Worm (Caenorhabditis elegans) whole organism, late embryonic: ENCODE data around the gene T20D4.7.

Experiments
- C08G9.2 ChIP-seq: sonication (generic microtip); optimal IDR thresholded peaks from 2 replicates; lab custom pipeline; 2016; ENCODE audit warnings: mild to moderate bottlenecking, missing genetic modification characterization, moderate library complexity, missing compliant biosample characterization
- C38D4.7 ChIP-seq: fragments of 200-800 bp; sonication (Bioruptor generic); optimal IDR thresholded peaks from 2 replicates; lab custom pipeline; 2018; ENCODE audit warnings: mild to moderate bottlenecking, missing genetic modification characterization, moderate library complexity, missing compliant biosample characterization
- F13H6.1 ChIP-seq: sonication (generic microtip); optimal IDR thresholded peaks from 2 replicates; lab custom pipeline; 2016; ENCODE audit warnings: missing genetic modification characterization, missing compliant biosample characterization
- K02D7.2 ChIP-seq: sonication (generic microtip); optimal IDR thresholded peaks from 2 replicates; lab custom pipeline; 2017; ENCODE audit warnings: mild to moderate bottlenecking, missing genetic modification characterization, missing compliant biosample characterization
- K09A11.1 ChIP-seq: sonication (generic microtip); optimal IDR thresholded peaks from 2 replicates; lab custom pipeline; 2017; ENCODE audit warnings: antibody characterized with exemption, mild to moderate bottlenecking, missing genetic modification characterization, missing compliant biosample characterization; ENCODE audit not compliant: insufficient read depth
- T23F11.4 ChIP-seq: fragments of 200-800 bp; sonication (Bioruptor generic); optimal IDR thresholded peaks from 2 replicates; lab custom pipeline; 2018; ENCODE audit warnings: mild to moderate bottlenecking, missing genetic modification characterization, missing compliant biosample characterization
- Y22D7AL.16 ChIP-seq: sonication (generic microtip); optimal IDR thresholded peaks from 2 replicates; lab custom pipeline; 2016; ENCODE audit warnings: missing genetic modification characterization, missing compliant biosample characterization
- ceh-14 ChIP-seq: sonication (generic microtip); optimal IDR thresholded peaks from 2 replicates; lab custom pipeline; 2016; ENCODE audit warnings: missing genotype, missing genetic modification characterization, missing compliant biosample characterization
- ceh-18 ChIP-seq: sonication (generic microtip); optimal IDR thresholded peaks from 2 replicates; lab custom pipeline; 2016; ENCODE audit warnings: missing genetic modification characterization, missing compliant biosample characterization
- ceh-34 ChIP-seq: sonication (generic microtip); optimal IDR thresholded peaks from 2 replicates; lab custom pipeline; 2016; ENCODE audit warnings: mild to moderate bottlenecking, missing genetic modification characterization, missing compliant biosample characterization
- ceh-48 ChIP-seq: sonication (generic microtip); optimal IDR thresholded peaks from 2 replicates; lab custom pipeline; 2016; ENCODE audit warnings: missing genetic modification characterization, inconsistent platforms, missing compliant biosample characterization
- ceh-6 ChIP-seq: fragments of 200-800 bp; sonication (Bioruptor generic); optimal IDR thresholded peaks from 2 replicates; lab custom pipeline; 2018; ENCODE audit warnings: mild to moderate bottlenecking, missing genetic modification characterization, missing compliant biosample characterization
- ceh-9 ChIP-seq: sonication (generic microtip); optimal IDR thresholded peaks from 2 replicates; lab custom pipeline; 2016; ENCODE audit warnings: mild to moderate bottlenecking, missing genetic modification characterization, inconsistent platforms, missing compliant biosample characterization
- che-1 ChIP-seq: sonication (generic microtip); optimal IDR thresholded peaks from 2 replicates; lab custom pipeline; 2016; ENCODE audit warnings: mild to moderate bottlenecking, missing genetic modification characterization, missing compliant biosample characterization
- ets-4 ChIP-seq: sonication (generic microtip); optimal IDR thresholded peaks from 2 replicates; lab custom pipeline; 2016; ENCODE audit warnings: missing genetic modification characterization, missing compliant biosample characterization
- eyg-1 ChIP-seq: sonication (generic microtip); optimal IDR thresholded peaks from 2 replicates; lab custom pipeline; 2016; ENCODE audit warnings: missing genotype, missing genetic modification characterization, missing compliant biosample characterization
- fkh-10 ChIP-seq: fragments of 150-350 bp; optimal IDR thresholded peaks from 2 replicates; lab custom pipeline; 2014; ENCODE audit warnings: missing biosample characterization, missing genetic modification reagents, missing genetic modification characterization
- fkh-6 ChIP-seq: sonication (generic microtip); optimal IDR thresholded peaks from 2 replicates; lab custom pipeline; 2016; ENCODE audit warnings: missing genetic modification characterization, missing compliant biosample characterization
- hlh-30 ChIP-seq: sonication (generic microtip); optimal IDR thresholded peaks from 2 replicates; lab custom pipeline; 2017; ENCODE audit warnings: antibody characterized with exemption, missing genetic modification characterization, missing compliant biosample characterization; ENCODE audit not compliant: insufficient read depth
- hlh-6 ChIP-seq: sonication (generic microtip); optimal IDR thresholded peaks from 2 replicates; lab custom pipeline; 2016; ENCODE audit warnings: missing genotype, missing genetic modification characterization, missing compliant biosample characterization
- lim-6 ChIP-seq: sonication (generic microtip); optimal IDR thresholded peaks from 2 replicates; lab custom pipeline; 2016; ENCODE audit warnings: missing genetic modification characterization, missing compliant biosample characterization
- madf-2 ChIP-seq: sonication (generic microtip); optimal IDR thresholded peaks from 2 replicates; lab custom pipeline; 2017; ENCODE audit warnings: missing genetic modification characterization, missing compliant biosample characterization
- mec-3 ChIP-seq: sonication (generic microtip); optimal IDR thresholded peaks from 2 replicates; lab custom pipeline; 2016; ENCODE audit warnings: borderline replicate concordance, missing genetic modification characterization, missing compliant biosample characterization
- pat-9 ChIP-seq: fragments of 200-800 bp; sonication (Bioruptor generic); optimal IDR thresholded peaks from 2 replicates; lab custom pipeline; 2018; ENCODE audit warnings: mild to moderate bottlenecking, missing genetic modification characterization, moderate library complexity, missing compliant biosample characterization
- pax-1 ChIP-seq: fragments of 150-350 bp; optimal IDR thresholded peaks from 2 replicates; lab custom pipeline; 2014; ENCODE audit warnings: missing biosample characterization, missing genetic modification characterization
- pha-2 ChIP-seq: sonication (generic microtip); optimal IDR thresholded peaks from 2 replicates; lab custom pipeline; 2017; ENCODE audit warnings: mild to moderate bottlenecking, missing genetic modification characterization, missing compliant biosample characterization
- pha-4 ChIP-seq: fragments of 150-350 bp; optimal IDR thresholded peaks from 2 replicates; lab custom pipeline; 2018; ENCODE audit warnings: missing biosample characterization, missing genetic modification reagents, missing genetic modification characterization
- pqm-1 ChIP-seq: sonication (generic microtip); optimal IDR thresholded peaks from 2 replicates; lab custom pipeline; 2016; ENCODE audit warnings: missing genetic modification characterization, missing compliant biosample characterization
- ref-2 ChIP-seq: sonication (generic microtip); optimal IDR thresholded peaks from 2 replicates; lab custom pipeline; 2016; ENCODE audit warnings: missing genetic modification characterization, missing compliant biosample characterization
- rnt-1 ChIP-seq: sonication (generic microtip); optimal IDR thresholded peaks from 2 replicates; lab custom pipeline; 2016; ENCODE audit warnings: missing genetic modification characterization, missing compliant biosample characterization
- syd-9 ChIP-seq: sonication (generic microtip); optimal IDR thresholded peaks from 2 replicates; lab custom pipeline; 2016; ENCODE audit warnings: mild to moderate bottlenecking, missing genetic modification characterization, moderate library complexity, missing compliant biosample characterization
- tbx-2 ChIP-seq: sonication (generic microtip); optimal IDR thresholded peaks from 2 replicates; lab custom pipeline; 2016; ENCODE audit warnings: missing genetic modification characterization, missing compliant biosample characterization
- tbx-7 ChIP-seq: sonication (generic microtip); optimal IDR thresholded peaks from 2 replicates; lab custom pipeline; 2016; ENCODE audit warnings: missing genotype, missing genetic modification characterization, missing compliant biosample characterization
- ttx-3 ChIP-seq: sonication (generic microtip); optimal IDR thresholded peaks from 2 replicates; lab custom pipeline; 2016; ENCODE audit warnings: missing genetic modification reagents, missing genetic modification characterization, missing compliant biosample characterization
- unc-55 ChIP-seq: sonication (generic microtip); optimal IDR thresholded peaks from 2 replicates; lab custom pipeline; 2017; ENCODE audit warnings: missing biosample characterization, missing genetic modification reagents, missing genetic modification characterization
- unc-86 ChIP-seq: sonication (generic microtip); optimal IDR thresholded peaks from 2 replicates; lab custom pipeline; 2016; ENCODE audit warnings: missing genetic modification characterization, missing compliant biosample characterization
- zip-5 ChIP-seq: sonication (generic microtip); optimal IDR thresholded peaks from 2 replicates; lab custom pipeline; 2016; ENCODE audit warnings: missing genetic modification characterization, missing compliant biosample characterization
- ztf-16 ChIP-seq: sonication (generic microtip); optimal IDR thresholded peaks from 2 replicates; lab custom pipeline; 2017; ENCODE audit warnings: missing genetic modification characterization, missing compliant biosample characterization

The T20D4.7 gene

ce11 chrV:3372673-3373072, 36.0 kb upstream of the T20D4.7 start, which contains the start of gene srx-121:
Gene srx-121, minus strand, starts transcription at chrV:3372773.
- TF ChIP-seq pha-4 (tag; lab: Kevin White, UChicago) (no peak), K09A11.1 (tag; lab: Kevin White, UChicago) (no peak), unc-55 (GFP tag; lab: Kevin White, UChicago) (no peak), ets-4 (no peak), hlh-6 (tag; lab: Kevin White, UChicago) (no peak), C08G9.2 (tag; lab: Kevin White, UChicago) (no peak), Y22D7AL.16 (tag; lab: Kevin White, UChicago) (no peak), pha-2 (tag; lab: Kevin White, UChicago) (no peak), fkh-6 (tag; lab: Kevin White, UChicago) (no peak), pqm-1 (no peak), che-1 (no peak), rnt-1 (tag; lab: Kevin White, UChicago) (no peak), pat-9 (no peak), madf-2 (tag; lab: Kevin White, UChicago) (no peak), T23F11.4 (GFP tag; lab: Kevin White, UChicago) (no peak), ceh-9 (no peak), fkh-10 (GFP tag; lab: Kevin White, UChicago) (no peak), ttx-3 (tag; lab: Kevin White, UChicago) (no peak)

- TF ChIP-seq ref-2 (tag; lab: Kevin White, UChicago) (no peak), hlh-30 (tag; lab: Kevin White, UChicago) (no peak), C38D4.7 (GFP tag; lab: Kevin White, UChicago) (no peak), ztf-16 (no peak), tbx-2 (no peak)
- TF ChIP-seq, all 69 proteins: peak for 0
Measured at ce11 chrV:3376973-3377372, 31.7 kb upstream of the T20D4.7 start, which contains the start of gene srbc-2. Gene srbc-2, minus strand, starts transcription at chrV:3377073.

ce11 chrV:3388299-3388698, 20.4 kb upstream of the T20D4.7 start:
- no peak for TF ChIP-seq ceh-18 (tag; lab: Kevin White, UChicago)
- no peak for TF ChIP-seq ceh-9
- TF ChIP-seq ceh-48 (tag; lab: Kevin White, UChicago) = no peak
- TF ChIP-seq tbx-2 = no peak
- TF ChIP-seq che-1 = no peak
- TF ChIP-seq zip-5 (tag; lab: Kevin White, UChicago) = no peak
- TF ChIP-seq ceh-14 (tag; lab: Kevin White, UChicago) = no peak
- TF ChIP-seq F13H6.1 (tag; lab: Kevin White, UChicago) = no peak
- TF ChIP-seq ceh-34 (tag; lab: Kevin White, UChicago) = no peak
- no peak for TF ChIP-seq unc-86 (tag; lab: Kevin White, UChicago)
- no peak for TF ChIP-seq K02D7.2
- no peak for TF ChIP-seq lim-6 (tag; lab: Kevin White, UChicago)
- no peak for TF ChIP-seq tbx-7
- no peak for TF ChIP-seq ceh-6 (GFP tag; lab: Kevin White, UChicago)
- no peak for TF ChIP-seq pax-1 (tag; lab: Kevin White, UChicago)
- no peak for TF ChIP-seq mec-3
- TF ChIP-seq, all 69 proteins: peak for 0

- TF ChIP-seq Y22D7AL.16 (tag; lab: Kevin White, UChicago) (no peak), ceh-34 (tag; lab: Kevin White, UChicago) (no peak), eyg-1 (tag; lab: Kevin White, UChicago) (no peak), syd-9 (no peak)
Measured at ce11 chrV:3391005-3391404, 17.7 kb upstream of the T20D4.7 start.
